Worm (Caenorhabditis elegans) whole organism, young adult: ENCODE results near the gene arrd-6.

Experiments
- lin-26 ChIP-seq: fragments of 200-800 bp; sonication (Bioruptor generic); IDR thresholded peaks from 2 replicates; pipeline ENCODE4 v1.3.6; 2022; ENCODE audit warnings: missing genetic modification reagents, missing genetic modification characterization, missing compliant biosample characterization
- snpc-4 ChIP-seq, 5 experiments: fragments of 150-350 bp in 1 of 5; sonication (generic microtip) in 4 of 5; optimal IDR thresholded peaks; 2 replicates each; lab custom pipeline; 2014 to 2018; ENCODE audit warnings: missing genetic modification characterization in 5 of 5, missing biosample characterization in 3 of 5, antibody characterized with exemption in 2 of 5, mild to moderate bottlenecking in 2 of 5, missing compliant biosample characterization in 2 of 5, missing genotype in 2 of 5, moderate library complexity in 2 of 5, missing genetic modification reagents in 1 of 5

ce11 chrII:11110419-11110818, 32.1 kb upstream of the arrd-6 start:
- TF ChIP-seq snpc-4 (GFP tag; optimal IDR thresholded peaks at IDR 0.05; lab: Kevin White, UChicago) (no peak), snpc-4 (tag; optimal IDR thresholded peaks at IDR 0.05; lab: Kevin White, UChicago) (no peak), lin-26 (GFP tag; lab: Robert Waterston, UW) (no peak)
